Worm (Caenorhabditis elegans): ENCODE results near the gene rpl-6.

Gene rpl-6

ce11 chrIII:7201378-7202256, 6.6 kb upstream of the rpl-6 start, which contains the start of gene dpy-31 (continued):
- TF ChIP-seq ama-1 (optimal IDR thresholded peaks at IDR 0.05) (no peak), ama-1 (GFP tag; optimal IDR thresholded peaks at IDR 0.05) (no peak), pha-4 (tag; optimal IDR thresholded peaks at IDR 0.05) (no peak), Y95B8A.8 (GFP tag; IDR thresholded peaks at IDR 0.05) (no peak)

ce11 chrIII:7203130-7203775, 5.0 kb upstream of the rpl-6 start:
- TF ChIP-seq hsf-1 (GFP tag; IDR thresholded peaks at IDR 0.05) (no peak), somi-1 (GFP tag; optimal IDR thresholded peaks at IDR 0.05) (peak; percentile 26), madf-10 (tag; optimal IDR thresholded peaks at IDR 0.05) (no peak), lin-40 (tag; optimal IDR thresholded peaks at IDR 0.05) (peak; percentile 20)

DNA sequence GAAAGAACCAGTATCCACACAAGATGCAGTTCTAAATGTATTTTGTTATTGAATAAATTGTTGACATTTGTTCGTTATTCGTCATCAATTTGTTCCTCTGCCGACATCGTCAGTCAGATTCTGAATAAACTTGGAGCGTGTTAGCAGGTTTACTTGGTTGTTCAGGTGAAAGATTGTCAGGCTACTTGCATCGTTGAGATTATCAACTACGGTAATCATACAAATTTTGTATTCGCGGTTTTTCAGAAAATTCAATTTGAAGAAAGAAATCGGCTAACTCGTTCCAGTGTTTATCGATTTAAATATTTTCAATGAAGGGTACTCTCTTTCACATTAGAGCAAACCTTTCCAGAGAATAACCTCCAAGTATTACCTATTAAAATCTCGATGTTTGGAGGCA, 1.5 kb downstream of the rpl-6 start, which contains the start of gene R151.2:
TSS of gene R151.2 (plus strand) at position 247 of the 400 bp plus-strand sequence.
- TF ChIP-seq mel-28 (tag; optimal IDR thresholded peaks at IDR 0.05; ENCODE audit: borderline replicate concordance), result no peak
- TF ChIP-seq T26A5.8 (tag; optimal IDR thresholded peaks at IDR 0.05), result no peak
- 0 out of 2 replicates have a peak, but pooled peaks have one; percentile 28 for TF ChIP-seq madf-6 (GFP tag; IDR thresholded peaks at IDR 0.05)
- no peak for TF ChIP-seq B0019.2 (GFP tag; conservative IDR thresholded peaks at IDR 0.05)
- TF ChIP-seq hlh-26 (GFP tag; conservative IDR thresholded peaks at IDR 0.05), result no peak
- no peak for TF ChIP-seq F22D6.2 (tag; optimal IDR thresholded peaks at IDR 0.05)
- TF ChIP-seq athp-1 (tag; optimal IDR thresholded peaks at IDR 0.05), result peak; percentile 12
- no peak for TF ChIP-seq akir-1 (GFP tag; optimal IDR thresholded peaks at IDR 0.05)
- no peak for TF ChIP-seq lin-40 (tag; optimal IDR thresholded peaks at IDR 0.05)
- TF ChIP-seq bed-2 (GFP tag; IDR thresholded peaks at IDR 0.05), result no peak
- no peak for TF ChIP-seq ZK185.1 (tag; optimal IDR thresholded peaks at IDR 0.05; ENCODE audit: poor library complexity, severe bottlenecking)
- no peak for TF ChIP-seq chd-7 (tag; optimal IDR thresholded peaks at IDR 0.05)
- no peak for TF ChIP-seq ccch-3 (GFP tag; optimal IDR thresholded peaks at IDR 0.05)
- TF ChIP-seq aptf-2 (GFP tag; conservative IDR thresholded peaks at IDR 0.05), result no peak
- TF ChIP-seq ztf-6 (GFP tag; IDR thresholded peaks at IDR 0.05), result no peak
- TF ChIP-seq attf-5 (GFP tag; optimal IDR thresholded peaks at IDR 0.05), result no peak
- TF ChIP-seq unc-130 (GFP tag; optimal IDR thresholded peaks at IDR 0.05), result no peak
- TF ChIP-seq let-607 (tag; optimal IDR thresholded peaks at IDR 0.05), result no peak
- no peak for TF ChIP-seq tbx-9 (tag; optimal IDR thresholded peaks at IDR 0.05; ENCODE audit: borderline replicate concordance)
- no peak for TF ChIP-seq egrh-3 (GFP tag; IDR thresholded peaks at IDR 0.05)
- no peak for TF ChIP-seq snpc-1.3 (tag; optimal IDR thresholded peaks at IDR 0.05; ENCODE audit: insufficient read depth)
- TF ChIP-seq ztf-3 (GFP tag; optimal IDR thresholded peaks at IDR 0.05), result no peak
- no peak for TF ChIP-seq T07F8.4 (tag; optimal IDR thresholded peaks at IDR 0.05)
- TF ChIP-seq egl-44 (GFP tag; IDR thresholded peaks at IDR 0.05), result 0 out of 2 replicates have a peak, but pooled peaks have one; percentile 35
- TF ChIP-seq rpc-1 (optimal IDR thresholded peaks at IDR 0.05), result no peak
- no peak for TF ChIP-seq rpc-1 (tag; optimal IDR thresholded peaks at IDR 0.05)
- no peak for TF ChIP-seq dpff-1 (tag; optimal IDR thresholded peaks at IDR 0.05)
- no peak for TF ChIP-seq sptf-2 (GFP tag; optimal IDR thresholded peaks at IDR 0.05)
- TF ChIP-seq F57C9.4 (tag; optimal IDR thresholded peaks at IDR 0.05), result no peak
- TF ChIP-seq snpc-4 (GFP tag; optimal IDR thresholded peaks at IDR 0.05), result no peak
- peak in 1 of 4 experiments; percentile 3 for TF ChIP-seq snpc-4 (tag; optimal IDR thresholded peaks at IDR 0.05)
- 0 out of 2 replicates have a peak, but pooled peaks have one; percentile 12 for TF ChIP-seq dox-1 (GFP tag; IDR thresholded peaks at IDR 0.05)
- no peak for TF ChIP-seq lir-1 (GFP tag; conservative IDR thresholded peaks at IDR 0.05)
- TF ChIP-seq sdz-38 (tag; optimal IDR thresholded peaks at IDR 0.05), result no peak
- no peak; the same call in 1 of the 2 replicates for TF ChIP-seq rcor-1 (GFP tag; IDR thresholded peaks at IDR 0.05)
- TF ChIP-seq mxl-1 (tag; optimal IDR thresholded peaks at IDR 0.05), result no peak
- no peak for TF ChIP-seq ceh-27 (GFP tag; optimal IDR thresholded peaks at IDR 0.05)

All from whole organism, young adult.